Worm (Caenorhabditis elegans): Measurements from ENCODE around the gene C14A4.13.
A peak's percentile ranks its signal among the peaks of the same experiment; 100 is the strongest.

Gene C14A4.13

ce11 chrII:10658576-10659256 is 40.5 kb downstream of the C14A4.13 start, which contains the start of the genes snu-13 and rsp-7:
TSS of gene snu-13 (minus strand) at chrII:10658626.
TSS of gene rsp-7 (plus strand) at chrII:10659206.
- TF ChIP-seq elt-3 (tag; optimal IDR thresholded peaks at IDR 0.05) = no peak
- TF ChIP-seq sem-2 (GFP tag; optimal IDR thresholded peaks at IDR 0.05) = no peak
- peak; percentile 70 for TF ChIP-seq lsy-2 (tag; optimal IDR thresholded peaks at IDR 0.05)
- TF ChIP-seq ztf-11 (tag; optimal IDR thresholded peaks at IDR 0.05) = no peak
- TF ChIP-seq pha-4 (tag; optimal IDR thresholded peaks at IDR 0.05) = no peak
- no peak for TF ChIP-seq ceh-43 (GFP tag; optimal IDR thresholded peaks at IDR 0.05)
- TF ChIP-seq tbx-8 (GFP tag; optimal IDR thresholded peaks at IDR 0.05) = no peak
- TF ChIP-seq blmp-1 (tag; optimal IDR thresholded peaks at IDR 0.05) = no peak
- peak; percentile 69 for TF ChIP-seq nhr-237 (tag; optimal IDR thresholded peaks at IDR 0.05)
- no peak for TF ChIP-seq elt-1 (tag; optimal IDR thresholded peaks at IDR 0.05; ENCODE audit: borderline replicate concordance, insufficient read depth)
- TF ChIP-seq nhr-28 (tag; optimal IDR thresholded peaks at IDR 0.05) = no peak
- TF ChIP-seq ham-2 (GFP tag; optimal IDR thresholded peaks at IDR 0.05) = no peak
- peak; percentile 57 for TF ChIP-seq hlh-1 (tag; optimal IDR thresholded peaks at IDR 0.05)
- peak; percentile 72 for TF ChIP-seq unc-120 (tag; optimal IDR thresholded peaks at IDR 0.05; ENCODE audit: poor library complexity, severe bottlenecking)
- peak; percentile 31 for TF ChIP-seq unc-62 (GFP tag; optimal IDR thresholded peaks at IDR 0.05)
- no peak for TF ChIP-seq drap-1 (GFP tag; optimal IDR thresholded peaks at IDR 0.05)
- TF ChIP-seq cnd-1 (tag; optimal IDR thresholded peaks at IDR 0.05) = no peak
- TF ChIP-seq nhr-2 (tag; optimal IDR thresholded peaks at IDR 0.05) = no peak
- TF ChIP-seq ces-1 (GFP tag; optimal IDR thresholded peaks at IDR 0.05) = peak; percentile 34
- no peak for TF ChIP-seq unc-39 (tag; optimal IDR thresholded peaks at IDR 0.05)
- no peak for TF ChIP-seq nhr-12 (tag; optimal IDR thresholded peaks at IDR 0.05)
- peak; percentile 87 for TF ChIP-seq mep-1 (tag; optimal IDR thresholded peaks at IDR 0.05)
- TF ChIP-seq zip-8 (tag; optimal IDR thresholded peaks at IDR 0.05) = no peak
- TF ChIP-seq mls-2 (tag; optimal IDR thresholded peaks at IDR 0.05) = no peak
- TF ChIP-seq sptf-1 (tag; optimal IDR thresholded peaks at IDR 0.05) = no peak
- no peak for TF ChIP-seq M03D4.4 (tag; optimal IDR thresholded peaks at IDR 0.05)
- no peak for TF ChIP-seq bed-3 (GFP tag; optimal IDR thresholded peaks at IDR 0.05)
- TF ChIP-seq lin-13 (tag; optimal IDR thresholded peaks at IDR 0.05) = peak; percentile 61
- no peak for TF ChIP-seq flh-1 (GFP tag; optimal IDR thresholded peaks at IDR 0.05)
- no peak for TF ChIP-seq ceh-83 (GFP tag; optimal IDR thresholded peaks at IDR 0.05)
- TF ChIP-seq snpc-4 (tag; optimal IDR thresholded peaks at IDR 0.05) = no peak
- TF ChIP-seq nhr-76 (tag; optimal IDR thresholded peaks at IDR 0.05) = no peak
- TF ChIP-seq lin-32 (GFP tag; optimal IDR thresholded peaks at IDR 0.05) = no peak
- peak; percentile 52 for TF ChIP-seq ceh-39 (tag; optimal IDR thresholded peaks at IDR 0.05)
- no peak for TF ChIP-seq mab-5 (tag; optimal IDR thresholded peaks at IDR 0.05)

DNA sequence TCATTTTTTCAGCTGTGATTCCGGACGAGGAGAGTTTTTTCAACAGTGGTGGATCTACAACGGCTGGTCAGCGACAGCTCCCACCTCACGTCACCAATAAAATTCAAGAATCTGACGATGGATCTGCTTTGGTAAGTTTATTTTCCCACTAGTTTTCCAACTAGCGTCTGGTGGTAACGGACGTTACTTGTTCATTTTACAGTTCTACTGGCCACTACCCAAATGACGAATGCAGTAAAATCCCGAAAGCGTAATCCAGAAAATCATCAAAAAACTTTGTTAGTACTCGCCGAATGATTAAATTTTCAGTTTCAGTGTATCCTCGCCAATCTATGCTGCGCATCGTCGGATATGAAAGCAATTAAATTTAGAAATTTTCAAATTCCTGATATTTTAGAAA is 41.3 kb downstream of the C14A4.13 start:
- no peak for TF ChIP-seq ceh-83 (GFP tag; optimal IDR thresholded peaks at IDR 0.05)
- no peak for TF ChIP-seq pha-4 (tag; optimal IDR thresholded peaks at IDR 0.05)
- no peak for TF ChIP-seq mls-2 (tag; optimal IDR thresholded peaks at IDR 0.05)
- TF ChIP-seq M03D4.4 (tag; optimal IDR thresholded peaks at IDR 0.05) = no peak
- no peak for TF ChIP-seq drap-1 (GFP tag; optimal IDR thresholded peaks at IDR 0.05)
- TF ChIP-seq unc-120 (tag; optimal IDR thresholded peaks at IDR 0.05; ENCODE audit: poor library complexity, severe bottlenecking) = no peak
- no peak for TF ChIP-seq zip-8 (tag; optimal IDR thresholded peaks at IDR 0.05)
- TF ChIP-seq ztf-11 (tag; optimal IDR thresholded peaks at IDR 0.05) = no peak
- no peak for TF ChIP-seq nhr-237 (tag; optimal IDR thresholded peaks at IDR 0.05)
- TF ChIP-seq mep-1 (tag; optimal IDR thresholded peaks at IDR 0.05) = no peak
- no peak for TF ChIP-seq snpc-4 (tag; optimal IDR thresholded peaks at IDR 0.05)
- TF ChIP-seq nhr-28 (tag; optimal IDR thresholded peaks at IDR 0.05) = no peak

DNA sequence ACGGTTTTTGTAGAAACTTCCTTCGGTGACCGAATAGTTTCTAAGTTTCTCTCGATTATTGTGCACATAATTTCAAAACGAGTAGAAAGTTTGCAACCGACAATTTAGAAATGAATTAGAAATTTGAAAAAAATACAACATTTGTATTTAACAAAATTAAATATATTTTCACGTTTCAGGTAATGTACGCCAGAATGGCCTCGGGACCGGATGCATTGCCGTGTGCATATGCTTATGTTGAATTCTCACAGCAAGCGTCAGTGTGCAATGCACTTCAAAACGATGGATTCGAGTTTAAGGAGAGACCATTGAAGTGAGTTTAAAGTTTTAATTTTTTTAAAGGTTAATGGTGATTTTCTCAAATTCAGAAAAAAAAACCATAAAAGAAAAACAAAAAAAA is 42.6 kb downstream of the C14A4.13 start, which contains the start of gene marc-2:
Gene marc-2 (minus strand): TSS at position 101 of the 400 bp plus-strand sequence.
- no peak for TF ChIP-seq ceh-43 (GFP tag; optimal IDR thresholded peaks at IDR 0.05)
- no peak for TF ChIP-seq bed-3 (GFP tag; optimal IDR thresholded peaks at IDR 0.05)
- no peak for TF ChIP-seq unc-39 (tag; optimal IDR thresholded peaks at IDR 0.05)
- TF ChIP-seq nhr-237 (tag; optimal IDR thresholded peaks at IDR 0.05) = no peak
- TF ChIP-seq nhr-28 (tag; optimal IDR thresholded peaks at IDR 0.05) = no peak
- TF ChIP-seq snpc-4 (tag; optimal IDR thresholded peaks at IDR 0.05) = no peak
- TF ChIP-seq ces-1 (GFP tag; optimal IDR thresholded peaks at IDR 0.05) = no peak
- TF ChIP-seq nhr-2 (tag; optimal IDR thresholded peaks at IDR 0.05) = no peak
- no peak for TF ChIP-seq elt-1 (tag; optimal IDR thresholded peaks at IDR 0.05; ENCODE audit: borderline replicate concordance, insufficient read depth)
- no peak for TF ChIP-seq sem-2 (GFP tag; optimal IDR thresholded peaks at IDR 0.05)
- no peak for TF ChIP-seq mab-5 (tag; optimal IDR thresholded peaks at IDR 0.05)
- no peak for TF ChIP-seq unc-120 (tag; optimal IDR thresholded peaks at IDR 0.05; ENCODE audit: poor library complexity, severe bottlenecking)
- no peak for TF ChIP-seq ceh-83 (GFP tag; optimal IDR thresholded peaks at IDR 0.05)
- TF ChIP-seq mls-2 (tag; optimal IDR thresholded peaks at IDR 0.05) = no peak
- TF ChIP-seq mep-1 (tag; optimal IDR thresholded peaks at IDR 0.05) = no peak
- no peak for TF ChIP-seq ceh-39 (tag; optimal IDR thresholded peaks at IDR 0.05)
- TF ChIP-seq ztf-11 (tag; optimal IDR thresholded peaks at IDR 0.05) = no peak
- TF ChIP-seq M03D4.4 (tag; optimal IDR thresholded peaks at IDR 0.05) = no peak
- TF ChIP-seq pha-4 (tag; optimal IDR thresholded peaks at IDR 0.05) = no peak

Data from whole organism, mixed stage, embryonic.